Worm (Caenorhabditis elegans) whole organism, L4 larva: ENCODE data around the gene hsp-43.

Source experiments
- F26F4.8 ChIP-seq: fragments of 200-800 bp; sonication (Bioruptor generic); conservative IDR thresholded peaks from 2 replicates; pipeline ENCODE4 v1.3.6; 2022; ENCODE audit warnings: missing genetic modification characterization, missing compliant biosample characterization
- F44E2.7 ChIP-seq: fragments of 200-800 bp; sonication (Bioruptor generic); IDR thresholded peaks from 2 replicates; pipeline ENCODE4 v2.1.2; 2022; ENCODE audit warnings: missing genetic modification characterization, missing compliant biosample characterization
- Y105C5A.15 ChIP-seq: fragments of 200-800 bp; sonication (Bioruptor generic); IDR thresholded peaks from 2 replicates; pipeline ENCODE4 v1.3.6; 2022; ENCODE audit warnings: missing genetic modification characterization, missing compliant biosample characterization
- Y48G9A.11 ChIP-seq: fragments of 200-800 bp; sonication (Bioruptor generic); IDR thresholded peaks from 2 replicates; pipeline ENCODE4 v1.3.6; 2022; ENCODE audit warnings: missing genetic modification reagents, missing genetic modification characterization, missing compliant biosample characterization
- ZK337.2 ChIP-seq: fragments of 200-800 bp; sonication (Bioruptor generic); IDR thresholded peaks from 2 replicates; pipeline ENCODE4 v1.3.6; 2022; ENCODE audit warnings: missing genetic modification reagents, missing genetic modification characterization, missing compliant biosample characterization
- aha-1 ChIP-seq: fragments of 150-350 bp; peaks from one replicate; lab custom pipeline; 2014; ENCODE audit warnings: missing biosample characterization, missing genetic modification characterization
- aly-2 ChIP-seq: sonication (generic microtip); optimal IDR thresholded peaks from 2 replicates; lab custom pipeline; 2018; ENCODE audit warnings: missing biosample characterization, missing genetic modification characterization
- ama-1 ChIP-seq: fragments of 150-350 bp; optimal IDR thresholded peaks from 2 replicates; lab custom pipeline; 2014; ENCODE audit warnings: inconsistent platforms, mixed read lengths
- attf-4 ChIP-seq: sonication (generic microtip); optimal IDR thresholded peaks from 3 replicates; lab custom pipeline; 2017; ENCODE audit warnings: missing biosample characterization, missing genetic modification characterization
- ceh-28 ChIP-seq: fragments of 150-350 bp; optimal IDR thresholded peaks from 2 replicates; lab custom pipeline; 2014; ENCODE audit warnings: missing biosample characterization, missing genetic modification reagents, missing genetic modification characterization
- ceh-32 ChIP-seq: sonication (generic microtip); optimal IDR thresholded peaks from 2 replicates; lab custom pipeline; 2016; ENCODE audit warnings: mild to moderate bottlenecking, missing genetic modification characterization, missing compliant biosample characterization; ENCODE audit not compliant: poor library complexity
- ceh-62 ChIP-seq: sonication (generic microtip); optimal IDR thresholded peaks from 2 replicates; lab custom pipeline; 2017; ENCODE audit warnings: missing biosample characterization, missing genetic modification characterization
- ces-1 ChIP-seq: fragments of 150-350 bp; sonication (generic microtip); optimal IDR thresholded peaks from 4 replicates; lab custom pipeline; 2014; ENCODE audit warnings: missing biosample characterization, missing genetic modification reagents, missing genetic modification characterization
- ctbp-1 ChIP-seq: fragments of 200-800 bp; sonication (Bioruptor generic); IDR thresholded peaks from 2 replicates; pipeline ENCODE4 v1.3.6; 2022; ENCODE audit warnings: missing genetic modification reagents, missing genetic modification characterization, missing compliant biosample characterization
- daf-19 ChIP-seq: fragments of 200-800 bp; sonication (Bioruptor generic); conservative IDR thresholded peaks from 2 replicates; pipeline ENCODE4 v1.3.6; 2022; ENCODE audit warnings: missing genetic modification characterization, missing compliant biosample characterization
- dmd-6 ChIP-seq: fragments of 200-800 bp; sonication (Bioruptor generic); IDR thresholded peaks from 2 replicates; pipeline ENCODE4 v1.3.6; 2022; ENCODE audit warnings: missing genetic modification reagents, missing genetic modification characterization, missing compliant biosample characterization
- dmd-8 ChIP-seq: fragments of 200-800 bp; sonication (Bioruptor generic); IDR thresholded peaks from 2 replicates; pipeline ENCODE4 v1.3.6; 2022; ENCODE audit warnings: missing genetic modification characterization, missing compliant biosample characterization
- egl-27 ChIP-seq: sonication (generic microtip); optimal IDR thresholded peaks from 3 replicates; lab custom pipeline; 2017; ENCODE audit warnings: missing biosample characterization, missing genetic modification reagents, missing genetic modification characterization
- egl-43 ChIP-seq: fragments of 200-800 bp; sonication (Bioruptor generic); IDR thresholded peaks from 2 replicates; pipeline ENCODE4 v1.3.6; 2022; ENCODE audit warnings: missing genetic modification reagents, missing genetic modification characterization, missing compliant biosample characterization
- fkh-10 ChIP-seq: fragments of 150-350 bp; optimal IDR thresholded peaks from 2 replicates; lab custom pipeline; 2014; ENCODE audit warnings: missing biosample characterization, missing genetic modification reagents, missing genetic modification characterization
- fos-1 ChIP-seq: fragments of 150-350 bp; optimal IDR thresholded peaks from 2 replicates; lab custom pipeline; 2014; ENCODE audit warnings: missing biosample characterization, missing genetic modification characterization
- hlh-30 ChIP-seq: sonication (generic microtip); optimal IDR thresholded peaks from 2 replicates; lab custom pipeline; 2017; ENCODE audit warnings: antibody characterized with exemption, mild to moderate bottlenecking, missing genetic modification characterization, missing compliant biosample characterization; ENCODE audit not compliant: insufficient read depth
- hmg-1.1 ChIP-seq: fragments of 200-800 bp; sonication (Bioruptor generic); IDR thresholded peaks from 2 replicates; pipeline ENCODE4 v1.3.6; 2022; ENCODE audit warnings: missing genetic modification reagents, missing genetic modification characterization, missing compliant biosample characterization
- lin-13 ChIP-seq: fragments of 150-350 bp; optimal IDR thresholded peaks from 2 replicates; lab custom pipeline; 2014; ENCODE audit warnings: missing biosample characterization, missing genetic modification reagents, missing genetic modification characterization
- lin-38 ChIP-seq: fragments of 200-800 bp; sonication (Bioruptor generic); IDR thresholded peaks from 2 replicates; pipeline ENCODE4 v1.3.6; 2022; ENCODE audit warnings: missing genetic modification reagents, missing genetic modification characterization, missing compliant biosample characterization
- lsy-2 ChIP-seq, 2 experiments: fragments of 150-350 bp in 1 of 2; sonication (generic microtip) in 1 of 2; optimal IDR thresholded peaks; 2 replicates each; lab custom pipeline; 2014 to 2017; ENCODE audit warnings: missing biosample characterization in 2 of 2, missing genetic modification characterization in 2 of 2
- mdl-1 ChIP-seq, 2 experiments: fragments of 150-350 bp in 1 of 2; sonication (generic microtip) in 1 of 2; optimal IDR thresholded peaks; 2 replicates each; lab custom pipeline; 2014 to 2017; ENCODE audit warnings: missing biosample characterization in 2 of 2, missing genetic modification characterization in 2 of 2
- mes-2 ChIP-seq: sonication (generic microtip); optimal IDR thresholded peaks from 2 replicates; lab custom pipeline; 2016; ENCODE audit warnings: missing genotype, mild to moderate bottlenecking, missing genetic modification characterization, missing compliant biosample characterization; ENCODE audit not compliant: poor library complexity, severe bottlenecking
- mxl-3 ChIP-seq: fragments of 200-800 bp; sonication (Bioruptor generic); optimal IDR thresholded peaks from 2 replicates; lab custom pipeline; 2018; ENCODE audit warnings: mild to moderate bottlenecking, missing genetic modification characterization, missing compliant biosample characterization
- nhr-10 ChIP-seq: fragments of 150-350 bp; optimal IDR thresholded peaks from 2 replicates; lab custom pipeline; 2014; ENCODE audit warnings: missing biosample characterization, missing genetic modification characterization
- nhr-25 ChIP-seq: sonication (generic microtip); optimal IDR thresholded peaks from 2 replicates; lab custom pipeline; 2017; ENCODE audit warnings: missing genetic modification characterization, mild to moderate bottlenecking, missing compliant biosample characterization, antibody characterized with exemption, moderate library complexity, borderline replicate concordance; ENCODE audit not compliant: insufficient read depth
- nhr-77 ChIP-seq: fragments of 150-350 bp; optimal IDR thresholded peaks from 2 replicates; lab custom pipeline; 2014; ENCODE audit warnings: missing biosample characterization, missing genetic modification characterization
- php-3 ChIP-seq: fragments of 200-800 bp; sonication (Bioruptor generic); IDR thresholded peaks from 2 replicates; pipeline ENCODE4 v1.3.6; 2022; ENCODE audit warnings: missing genetic modification reagents, missing genetic modification characterization, missing compliant biosample characterization
- sdz-12 ChIP-seq: fragments of 200-800 bp; sonication (Bioruptor generic); optimal IDR thresholded peaks from 2 replicates; lab custom pipeline; 2018; ENCODE audit warnings: mild to moderate bottlenecking, missing genetic modification characterization, missing compliant biosample characterization
- skn-1 ChIP-seq: fragments of 150-350 bp; optimal IDR thresholded peaks from 2 replicates; lab custom pipeline; 2014; ENCODE audit warnings: missing biosample characterization, missing genetic modification characterization
- spr-1 ChIP-seq: sonication (generic microtip); optimal IDR thresholded peaks from 2 replicates; lab custom pipeline; 2016; ENCODE audit warnings: mild to moderate bottlenecking, missing genetic modification characterization, missing compliant biosample characterization
- tag-97 ChIP-seq: fragments of 200-800 bp; sonication (Bioruptor generic); IDR thresholded peaks from 2 replicates; pipeline ENCODE4 v1.3.6; 2022; ENCODE audit warnings: missing genetic modification characterization, missing compliant biosample characterization
- tra-1 ChIP-seq: fragments of 200-800 bp; sonication (Bioruptor generic); IDR thresholded peaks from 2 replicates; pipeline ENCODE4 v1.3.6; 2022; ENCODE audit warnings: missing genetic modification reagents, missing genetic modification characterization, missing compliant biosample characterization
- zag-1 ChIP-seq: fragments of 150-350 bp; optimal IDR thresholded peaks from 2 replicates; lab custom pipeline; 2014; ENCODE audit warnings: missing biosample characterization, missing genetic modification characterization
- zfp-2 ChIP-seq: sonication (generic microtip); optimal IDR thresholded peaks from 2 replicates; lab custom pipeline; 2016; ENCODE audit warnings: mild to moderate bottlenecking, missing genetic modification characterization, missing compliant biosample characterization
- zfp-3 ChIP-seq: fragments of 200-800 bp; sonication (Bioruptor generic); conservative IDR thresholded peaks from 2 replicates; pipeline ENCODE4 v1.3.6; 2022; ENCODE audit warnings: missing genetic modification reagents, missing genetic modification characterization, missing compliant biosample characterization
- zip-2 ChIP-seq: fragments of 150-350 bp; optimal IDR thresholded peaks from 2 replicates; lab custom pipeline; 2014; ENCODE audit warnings: missing biosample characterization, missing genetic modification characterization
- ztf-11 ChIP-seq: fragments of 150-350 bp; optimal IDR thresholded peaks from 2 replicates; lab custom pipeline; 2014; ENCODE audit warnings: missing biosample characterization, missing genetic modification characterization
- ztf-7 ChIP-seq: fragments of 150-350 bp; optimal IDR thresholded peaks from 2 replicates; lab custom pipeline; 2014; ENCODE audit warnings: missing biosample characterization, missing genetic modification characterization

hsp-43 gene

ce11 chrX:6251947-6252617 lies 16.7 kb upstream of the hsp-43 start (continued):
- no peak for TF ChIP-seq spr-1
- TF ChIP-seq hlh-30: peak; percentile 7
- TF ChIP-seq ceh-62 (tag; lab: Kevin White, UChicago): no peak
- peak; percentile 64; the same call in 1 of the 2 replicates for TF ChIP-seq egl-43
- TF ChIP-seq ama-1: peak; percentile 99
- no peak for TF ChIP-seq zfp-2 (tag; lab: Kevin White, UChicago)
- TF ChIP-seq ZK337.2 (GFP tag; lab: Robert Waterston, UW): no peak
- no peak for TF ChIP-seq dmd-8 (GFP tag; lab: Robert Waterston, UW)
- no peak for TF ChIP-seq nhr-77 (tag; lab: Kevin White, UChicago)
- no peak for TF ChIP-seq egl-27 (tag; lab: Kevin White, UChicago)

- TF ChIP-seq egl-27 (tag; lab: Kevin White, UChicago) (no peak), lin-38 (GFP tag; lab: Robert Waterston, UW) (no peak), Y105C5A.15 (GFP tag; lab: Robert Waterston, UW) (no peak), aha-1 (peak; percentile 97), tag-97 (GFP tag; lab: Robert Waterston, UW) (no peak), daf-19 (no peak), lsy-2 (tag; optimal IDR thresholded peaks at IDR 0.05; lab: Kevin White, UChicago) (no peak)
Observed at ce11 chrX:6251321-6251720, 16.0 kb upstream of the hsp-43 start.

- TF ChIP-seq lsy-2 (tag; optimal IDR thresholded peaks at IDR 0.05; lab: Kevin White, UChicago) (no peak), attf-4 (no peak), ZK337.2 (GFP tag; lab: Robert Waterston, UW) (peak; percentile 68; the same call in 1 of the 2 replicates), ctbp-1 (GFP tag; lab: Robert Waterston, UW) (peak; percentile 67; the same call in 1 of the 2 replicates), fos-1 (no peak), aly-2 (tag; lab: Kevin White, UChicago) (no peak), fkh-10 (peak; percentile 72), F26F4.8 (GFP tag; lab: Robert Waterston, UW) (no peak), ces-1 (GFP tag; lab: Kevin White, UChicago) (peak; percentile 89), ama-1 (no peak), hmg-1.1 (0 out of 2 replicates have a peak, but pooled peaks have one; percentile 13), ztf-11 (tag; lab: Kevin White, UChicago) (no peak)
Observed at ce11 chrX:6250866-6251265, 15.5 kb upstream of the hsp-43 start.

ce11 chrX:6250272-6250752 lies 15.0 kb upstream of the hsp-43 start:
- TF ChIP-seq ceh-28 (tag; lab: Kevin White, UChicago) (no peak), skn-1 (tag; lab: Kevin White, UChicago) (no peak), tra-1 (GFP tag; lab: Robert Waterston, UW) (peak; percentile 71), aly-2 (tag; lab: Kevin White, UChicago) (no peak), lin-13 (GFP tag; lab: Kevin White, UChicago) (peak; percentile 23), ztf-7 (tag; lab: Kevin White, UChicago) (peak; percentile 81), dmd-8 (GFP tag; lab: Robert Waterston, UW) (no peak), zfp-3 (GFP tag; lab: Robert Waterston, UW) (no peak), lin-38 (GFP tag; lab: Robert Waterston, UW) (no peak), hmg-1.1 (0 out of 2 replicates have a peak, but pooled peaks have one; percentile 38), mdl-1 (tag; optimal IDR thresholded peaks at IDR 0.05; lab: Kevin White, UChicago) (peak in 1 of 2 experiments; percentile 52), zag-1 (tag; lab: Kevin White, UChicago) (no peak), Y48G9A.11 (no peak), dmd-6 (GFP tag; lab: Robert Waterston, UW) (peak; percentile 69), aha-1 (peak; percentile 7), php-3 (GFP tag; lab: Robert Waterston, UW) (no peak), zip-2 (tag; lab: Kevin White, UChicago) (no peak), nhr-25 (peak; percentile 23), ctbp-1 (GFP tag; lab: Robert Waterston, UW) (no peak), mes-2 (peak; percentile 32), ceh-32 (tag; lab: Kevin White, UChicago) (no peak), ztf-11 (tag; lab: Kevin White, UChicago) (no peak), F44E2.7 (no peak), nhr-10 (tag; lab: Kevin White, UChicago) (peak; percentile 61), spr-1 (no peak), tag-97 (GFP tag; lab: Robert Waterston, UW) (no peak), mxl-3 (GFP tag; lab: Kevin White, UChicago) (peak; percentile 8), sdz-12 (GFP tag; lab: Kevin White, UChicago) (no peak), nhr-77 (tag; lab: Kevin White, UChicago) (no peak)
